Worm (Caenorhabditis elegans) whole organism, young adult: ENCODE results near the gene Y71H2AM.1.

Source experiments
- B0035.1 ChIP-seq: sonication (generic microtip); optimal IDR thresholded peaks from 2 replicates; lab custom pipeline; 2016; ENCODE audit warnings: missing genetic modification characterization, mild to moderate bottlenecking, missing compliant biosample characterization, missing genotype, missing genetic modification reagents
- K12H6.12 ChIP-seq: fragments of 200-800 bp; sonication (Bioruptor generic); optimal IDR thresholded peaks from 2 replicates; lab custom pipeline; 2018; ENCODE audit warnings: mild to moderate bottlenecking, missing genetic modification characterization, missing compliant biosample characterization
- T26A5.8 ChIP-seq: sonication (generic microtip); optimal IDR thresholded peaks from 2 replicates; lab custom pipeline; 2016; ENCODE audit warnings: missing genetic modification characterization, missing compliant biosample characterization
- dpl-1 ChIP-seq: fragments of 150-350 bp; optimal IDR thresholded peaks from 2 replicates; lab custom pipeline; 2014; ENCODE audit warnings: missing biosample characterization, missing genetic modification reagents, missing genetic modification characterization
- hlh-26 ChIP-seq: fragments of 200-800 bp; sonication (Bioruptor generic); conservative IDR thresholded peaks from 2 replicates; pipeline ENCODE4 v1.3.6; 2022; ENCODE audit warnings: missing genetic modification reagents, missing genetic modification characterization, missing compliant biosample characterization
- hmg-20 ChIP-seq: fragments of 200-800 bp; sonication (Bioruptor generic); IDR thresholded peaks from 2 replicates; pipeline ENCODE4 v1.3.6; 2022; ENCODE audit warnings: missing genetic modification reagents, missing genetic modification characterization, missing compliant biosample characterization
- lsl-1 ChIP-seq: fragments of 200-800 bp; sonication (Bioruptor generic); optimal IDR thresholded peaks from 2 replicates; lab custom pipeline; 2018; ENCODE audit warnings: mild to moderate bottlenecking, missing genetic modification characterization, moderate library complexity, missing compliant biosample characterization
- madf-8 ChIP-seq: fragments of 200-800 bp; sonication (Bioruptor generic); conservative IDR thresholded peaks from 2 replicates; pipeline ENCODE4 v1.3.6; 2022; ENCODE audit warnings: missing genetic modification reagents, missing genetic modification characterization, missing compliant biosample characterization
- snpc-1.1 ChIP-seq: sonication (generic microtip); optimal IDR thresholded peaks from 2 replicates; lab custom pipeline; 2017; ENCODE audit warnings: missing genetic modification characterization, mild to moderate bottlenecking, missing compliant biosample characterization, antibody characterized with exemption, moderate library complexity, missing genotype, missing genetic modification reagents; ENCODE audit not compliant: insufficient read depth
- snpc-3.4 ChIP-seq: sonication (generic microtip); optimal IDR thresholded peaks from 2 replicates; lab custom pipeline; 2017; ENCODE audit warnings: missing genetic modification characterization, mild to moderate bottlenecking, missing compliant biosample characterization, antibody characterized with exemption, moderate library complexity, missing genotype, missing genetic modification reagents
- snpc-4 ChIP-seq, 5 experiments: fragments of 150-350 bp in 1 of 5; sonication (generic microtip) in 4 of 5; optimal IDR thresholded peaks; 2 replicates each; lab custom pipeline; 2014 to 2018; ENCODE audit warnings: missing genetic modification characterization in 5 of 5, missing biosample characterization in 3 of 5, antibody characterized with exemption in 2 of 5, mild to moderate bottlenecking in 2 of 5, missing compliant biosample characterization in 2 of 5, missing genotype in 2 of 5, moderate library complexity in 2 of 5, missing genetic modification reagents in 1 of 5
- unc-62 ChIP-seq: fragments of 150-350 bp; optimal IDR thresholded peaks from 2 replicates; lab custom pipeline; 2014; ENCODE audit warnings: missing biosample characterization, missing genetic modification reagents, missing genetic modification characterization

- TF ChIP-seq snpc-1.1 (tag; lab: Kevin White, UChicago), result no peak
- no peak for TF ChIP-seq hmg-20
- TF ChIP-seq lsl-1, result no peak
- no peak for TF ChIP-seq snpc-3.4 (tag; lab: Kevin White, UChicago)
- TF ChIP-seq unc-62 (GFP tag; lab: Kevin White, UChicago), result no peak
- TF ChIP-seq K12H6.12 (tag; lab: Kevin White, UChicago), result no peak
- TF ChIP-seq snpc-4 (GFP tag; optimal IDR thresholded peaks at IDR 0.05; lab: Kevin White, UChicago), result no peak
- TF ChIP-seq snpc-4 (tag; optimal IDR thresholded peaks at IDR 0.05; lab: Kevin White, UChicago), result no peak
- no peak for TF ChIP-seq B0035.1
- TF ChIP-seq dpl-1 (GFP tag; lab: Kevin White, UChicago), result no peak
- TF ChIP-seq hlh-26 (GFP tag; lab: Robert Waterston, UW), result no peak
- TF ChIP-seq T26A5.8 (tag; lab: Kevin White, UChicago), result no peak
- TF ChIP-seq madf-8, result no peak
Observed at ce11 chrIII:2794057-2794456, 32.8 kb upstream of the Y71H2AM.1 start.
